4 worm cellular contexts compared by ENCODE assay signal in genomic region chrIII:7858407-7859029, ce11.
TF ChIP-seq lines count a peak whose summit lies in the region.

Gene coq-5 (minus strand): TSS chrIII:7858457.
Gene ufm-1 (plus strand): TSS chrIII:7858979.

TF ChIP-seq in whole organism, L1 larva, 84 proteins besides CTCF, POLR2A, EP300 and RAD21 (continued from another document):
- TF ChIP-seq lir-3 (tag; optimal IDR thresholded peaks at IDR 0.05; lab: Kevin White, UChicago; ENCODE audit: poor library complexity), result peak; percentile 80
- peak; percentile 8 for TF ChIP-seq egl-13 (tag; optimal IDR thresholded peaks at IDR 0.05; lab: Kevin White, UChicago)
- no peak for TF ChIP-seq ztf-4 (tag; optimal IDR thresholded peaks at IDR 0.05; lab: Kevin White, UChicago)
- TF ChIP-seq C16A3.4 (tag; optimal IDR thresholded peaks at IDR 0.05; lab: Kevin White, UChicago), result no peak
- TF ChIP-seq mef-2 (tag; optimal IDR thresholded peaks at IDR 0.05; lab: Kevin White, UChicago), result no peak
- peak; percentile 10 for TF ChIP-seq rnt-1 (tag; optimal IDR thresholded peaks at IDR 0.05; lab: Kevin White, UChicago)
- no peak for TF ChIP-seq unc-130 (tag; optimal IDR thresholded peaks at IDR 0.05; lab: Kevin White, UChicago)
- no peak for TF ChIP-seq nhr-237 (tag; optimal IDR thresholded peaks at IDR 0.05; lab: Kevin White, UChicago)
- TF ChIP-seq irx-1 (tag; optimal IDR thresholded peaks at IDR 0.05; lab: Kevin White, UChicago), result peak; percentile 74
- peak; percentile 26 for TF ChIP-seq snu-23 (GFP tag; optimal IDR thresholded peaks at IDR 0.05; lab: Kevin White, UChicago)
- peak; percentile 87 for TF ChIP-seq ceh-90 (tag; optimal IDR thresholded peaks at IDR 0.05; lab: Kevin White, UChicago)
- peak; percentile 13 for TF ChIP-seq dsc-1 (tag; optimal IDR thresholded peaks at IDR 0.05; lab: Kevin White, UChicago)
- TF ChIP-seq ces-1 (GFP tag; optimal IDR thresholded peaks at IDR 0.05; lab: Kevin White, UChicago), result no peak
- TF ChIP-seq lin-35 (GFP tag; optimal IDR thresholded peaks at IDR 0.05; lab: Kevin White, UChicago), result peak in 1 of 2 experiments; percentile 12
- peak; percentile 10; the same call in 1 of the 2 replicates for TF ChIP-seq isw-1 (GFP tag; IDR thresholded peaks at IDR 0.05; lab: Robert Waterston, UW)
- no peak for TF ChIP-seq sptf-1 (tag; optimal IDR thresholded peaks at IDR 0.05; lab: Kevin White, UChicago)
- TF ChIP-seq nhr-47 (tag; optimal IDR thresholded peaks at IDR 0.05; lab: Kevin White, UChicago), result peak; percentile 52
- TF ChIP-seq fkh-4 (tag; optimal IDR thresholded peaks at IDR 0.05; lab: Kevin White, UChicago; ENCODE audit: borderline replicate concordance), result peak; percentile 53
- no peak for TF ChIP-seq lin-13 (GFP tag; optimal IDR thresholded peaks at IDR 0.05; lab: Kevin White, UChicago)
- no peak for TF ChIP-seq C34B4.2 (tag; optimal IDR thresholded peaks at IDR 0.05; lab: Kevin White, UChicago)
- no peak for TF ChIP-seq nhr-76 (tag; optimal IDR thresholded peaks at IDR 0.05; lab: Kevin White, UChicago)
- TF ChIP-seq pax-3 (tag; optimal IDR thresholded peaks at IDR 0.05; lab: Kevin White, UChicago), result peak; percentile 12
- TF ChIP-seq nhr-20 (tag; optimal IDR thresholded peaks at IDR 0.05; lab: Kevin White, UChicago), result peak; percentile 27
- TF ChIP-seq zip-4 (GFP tag; optimal IDR thresholded peaks at IDR 0.05; lab: Kevin White, UChicago), result no peak
- peak; percentile 7 for TF ChIP-seq xbp-1 (tag; optimal IDR thresholded peaks at IDR 0.05; lab: Kevin White, UChicago)
- peak; percentile 72 for TF ChIP-seq nhr-85 (tag; lab: Kevin White, UChicago)
- TF ChIP-seq tbx-2 (tag; optimal IDR thresholded peaks at IDR 0.05; lab: Kevin White, UChicago), result peak; percentile 41
- TF ChIP-seq fkh-8 (tag; optimal IDR thresholded peaks at IDR 0.05; lab: Kevin White, UChicago), result peak; percentile 31
- peak in 1 of 2 experiments; percentile 42 for TF ChIP-seq efl-1 (optimal IDR thresholded peaks at IDR 0.05; lab: Kevin White, UChicago)
- TF ChIP-seq efl-1 (GFP tag; optimal IDR thresholded peaks at IDR 0.05 in 1 of 2; lab: Kevin White, UChicago), result peak; percentile 31 to 90
TF ChIP-seq in whole organism, L1 larva: peak in this region for 27.

TF ChIP-seq in whole organism, L3 larva, 47 proteins besides CTCF, POLR2A, EP300 and RAD21 (continued from another document):
- no peak for TF ChIP-seq elt-3 (tag; optimal IDR thresholded peaks at IDR 0.05; lab: Kevin White, UChicago)
- no peak for TF ChIP-seq pqm-1 (tag; optimal IDR thresholded peaks at IDR 0.05; lab: Kevin White, UChicago)
- TF ChIP-seq nfya-1 (tag; optimal IDR thresholded peaks at IDR 0.05; lab: Kevin White, UChicago; ENCODE audit: insufficient read depth), result peak; percentile 5
- no peak for TF ChIP-seq unc-62 (GFP tag; optimal IDR thresholded peaks at IDR 0.05; lab: Kevin White, UChicago)
- no peak for TF ChIP-seq tbx-2 (tag; optimal IDR thresholded peaks at IDR 0.05; lab: Kevin White, UChicago)
- peak; percentile 14 for TF ChIP-seq pha-4 (tag; optimal IDR thresholded peaks at IDR 0.05; lab: Kevin White, UChicago)
- no peak for TF ChIP-seq ztf-4 (tag; optimal IDR thresholded peaks at IDR 0.05; lab: Kevin White, UChicago)
- no peak for TF ChIP-seq skn-1 (tag; optimal IDR thresholded peaks at IDR 0.05; lab: Kevin White, UChicago)
- no peak for TF ChIP-seq mml-1 (tag; optimal IDR thresholded peaks at IDR 0.05; lab: Kevin White, UChicago)
- TF ChIP-seq nhr-25 (tag; optimal IDR thresholded peaks at IDR 0.05; lab: Kevin White, UChicago), result no peak

TF ChIP-seq in whole organism, L4 larva, 104 proteins besides CTCF, POLR2A, EP300 and RAD21 (continued from another document):
- TF ChIP-seq lsy-2 (tag; optimal IDR thresholded peaks at IDR 0.05; lab: Kevin White, UChicago), result peak in 1 of 2 experiments; percentile 18
- peak in 1 of 2 experiments; percentile 72 for TF ChIP-seq hif-1 (tag; optimal IDR thresholded peaks at IDR 0.05; lab: Kevin White, UChicago)
- no peak for TF ChIP-seq Y105C5A.15 (GFP tag; IDR thresholded peaks at IDR 0.05; lab: Robert Waterston, UW)
- peak; percentile 1 for TF ChIP-seq mep-1 (tag; optimal IDR thresholded peaks at IDR 0.05; lab: Kevin White, UChicago)
- no peak for TF ChIP-seq R02D3.7 (tag; optimal IDR thresholded peaks at IDR 0.05; lab: Kevin White, UChicago)
- TF ChIP-seq unc-130 (GFP tag; optimal IDR thresholded peaks at IDR 0.05; lab: Kevin White, UChicago), result peak; percentile 78

TF ChIP-seq in whole organism, late embryonic, 69 proteins besides CTCF, POLR2A, EP300 and RAD21 (continued from another document):
- TF ChIP-seq unc-3 (GFP tag; conservative IDR thresholded peaks at IDR 0.05; lab: Robert Waterston, UW) (no peak), unc-3 (tag; optimal IDR thresholded peaks at IDR 0.05; lab: Kevin White, UChicago) (no peak), elt-4 (tag; optimal IDR thresholded peaks at IDR 0.05; lab: Kevin White, UChicago) (no peak), hlh-8 (tag; optimal IDR thresholded peaks at IDR 0.05; lab: Kevin White, UChicago) (peak; percentile 1), ceh-6 (GFP tag; optimal IDR thresholded peaks at IDR 0.05; lab: Kevin White, UChicago) (no peak), ref-2 (tag; optimal IDR thresholded peaks at IDR 0.05; lab: Kevin White, UChicago) (no peak), rnt-1 (tag; optimal IDR thresholded peaks at IDR 0.05; lab: Kevin White, UChicago) (no peak), ceh-24 (tag; optimal IDR thresholded peaks at IDR 0.05; lab: Kevin White, UChicago) (no peak), fkh-6 (tag; optimal IDR thresholded peaks at IDR 0.05; lab: Kevin White, UChicago) (no peak), sdc-2 (tag; optimal IDR thresholded peaks at IDR 0.05; lab: Kevin White, UChicago) (no peak), gmeb-2 (tag; optimal IDR thresholded peaks at IDR 0.05; lab: Kevin White, UChicago) (no peak), zip-5 (tag; optimal IDR thresholded peaks at IDR 0.05; lab: Kevin White, UChicago) (peak; percentile 47), ceh-14 (tag; optimal IDR thresholded peaks at IDR 0.05; lab: Kevin White, UChicago) (peak; percentile 14), nfya-1 (tag; optimal IDR thresholded peaks at IDR 0.05; lab: Kevin White, UChicago) (no peak), ceh-19 (GFP tag; optimal IDR thresholded peaks at IDR 0.05; lab: Kevin White, UChicago) (no peak), fax-1 (tag; optimal IDR thresholded peaks at IDR 0.05; lab: Kevin White, UChicago) (peak; percentile 0), pax-1 (tag; optimal IDR thresholded peaks at IDR 0.05; lab: Kevin White, UChicago) (no peak), elt-2 (tag; optimal IDR thresholded peaks at IDR 0.05; lab: Kevin White, UChicago) (peak; percentile 31), K09A11.1 (tag; optimal IDR thresholded peaks at IDR 0.05; lab: Kevin White, UChicago; ENCODE audit: insufficient read depth) (no peak), sox-4 (tag; optimal IDR thresholded peaks at IDR 0.05; lab: Kevin White, UChicago) (no peak), tbx-2 (tag; optimal IDR thresholded peaks at IDR 0.05; lab: Kevin White, UChicago) (peak; percentile 14), che-1 (tag; optimal IDR thresholded peaks at IDR 0.05; lab: Kevin White, UChicago) (no peak), madf-2 (tag; optimal IDR thresholded peaks at IDR 0.05; lab: Kevin White, UChicago) (no peak), nhr-11 (tag; optimal IDR thresholded peaks at IDR 0.05; lab: Kevin White, UChicago) (no peak), tbx-7 (tag; optimal IDR thresholded peaks at IDR 0.05; lab: Kevin White, UChicago) (peak; percentile 42), sox-2 (GFP tag; IDR thresholded peaks at IDR 0.05; lab: Robert Waterston, UW) (no peak), hlh-13 (GFP tag; optimal IDR thresholded peaks at IDR 0.05; lab: Kevin White, UChicago) (no peak), unc-42 (tag; optimal IDR thresholded peaks at IDR 0.05; lab: Kevin White, UChicago) (peak; percentile 11), ztf-16 (tag; optimal IDR thresholded peaks at IDR 0.05; lab: Kevin White, UChicago) (no peak), T23F11.4 (GFP tag; optimal IDR thresholded peaks at IDR 0.05; lab: Kevin White, UChicago) (no peak), C08G9.2 (tag; optimal IDR thresholded peaks at IDR 0.05; lab: Kevin White, UChicago) (peak; percentile 73), npax-4 (tag; optimal IDR thresholded peaks at IDR 0.05; lab: Kevin White, UChicago) (no peak), syd-9 (tag; optimal IDR thresholded peaks at IDR 0.05; lab: Kevin White, UChicago) (no peak), ets-4 (tag; optimal IDR thresholded peaks at IDR 0.05; lab: Kevin White, UChicago) (peak; percentile 49), K02D7.2 (tag; optimal IDR thresholded peaks at IDR 0.05; lab: Kevin White, UChicago) (no peak), ceh-2 (tag; optimal IDR thresholded peaks at IDR 0.05; lab: Kevin White, UChicago) (peak; percentile 69), hlh-6 (tag; optimal IDR thresholded peaks at IDR 0.05; lab: Kevin White, UChicago) (no peak), ceh-31 (tag; optimal IDR thresholded peaks at IDR 0.05; lab: Kevin White, UChicago) (peak; percentile 77), ama-1 (optimal IDR thresholded peaks at IDR 0.05; lab: Kevin White, UChicago) (no peak)
